Fruit fly (Drosophila melanogaster): ENCODE results near the gene att-ORFB.

dm6 chr3R:20596337-20596962 lies 42.2 kb upstream of the att-ORFB start:
- TF ChIP-seq CG8478 (optimal IDR thresholded peaks at IDR 0.05) (no peak), psq (optimal IDR thresholded peaks at IDR 0.05) (no peak), usp (GFP tag; optimal IDR thresholded peaks at IDR 0.05) (no peak), EcR (GFP tag; optimal IDR thresholded peaks at IDR 0.05) (no peak)
